Fruit fly (Drosophila melanogaster): ENCODE measurements around the gene Uch-L5R.

Uch-L5R gene

DNA sequence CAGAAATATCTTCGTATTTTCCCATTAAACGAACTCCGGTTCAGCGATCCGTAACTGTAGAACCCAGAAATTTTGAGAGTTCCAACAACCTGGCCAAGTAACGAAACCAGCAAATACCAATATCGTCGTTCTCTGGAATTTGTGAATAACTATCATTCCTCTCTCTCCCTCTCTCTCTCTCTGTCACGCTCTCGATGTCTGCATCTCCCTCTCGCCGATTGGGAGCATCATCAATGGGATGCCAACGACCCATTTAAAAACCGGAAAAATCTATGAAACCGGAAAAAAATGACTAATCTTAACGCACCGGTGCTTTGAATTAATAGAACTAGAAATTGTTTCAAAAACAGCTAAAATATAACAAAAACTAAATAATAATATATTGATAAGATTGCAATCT is 48.8 kb downstream of the Uch-L5R start:
- TF ChIP-seq Blimp-1 (GFP tag; optimal IDR thresholded peaks at IDR 0.05) (no peak), svp (GFP tag) (peak; percentile 6), Eip78C (GFP tag) (peak; percentile 71)

DNA sequence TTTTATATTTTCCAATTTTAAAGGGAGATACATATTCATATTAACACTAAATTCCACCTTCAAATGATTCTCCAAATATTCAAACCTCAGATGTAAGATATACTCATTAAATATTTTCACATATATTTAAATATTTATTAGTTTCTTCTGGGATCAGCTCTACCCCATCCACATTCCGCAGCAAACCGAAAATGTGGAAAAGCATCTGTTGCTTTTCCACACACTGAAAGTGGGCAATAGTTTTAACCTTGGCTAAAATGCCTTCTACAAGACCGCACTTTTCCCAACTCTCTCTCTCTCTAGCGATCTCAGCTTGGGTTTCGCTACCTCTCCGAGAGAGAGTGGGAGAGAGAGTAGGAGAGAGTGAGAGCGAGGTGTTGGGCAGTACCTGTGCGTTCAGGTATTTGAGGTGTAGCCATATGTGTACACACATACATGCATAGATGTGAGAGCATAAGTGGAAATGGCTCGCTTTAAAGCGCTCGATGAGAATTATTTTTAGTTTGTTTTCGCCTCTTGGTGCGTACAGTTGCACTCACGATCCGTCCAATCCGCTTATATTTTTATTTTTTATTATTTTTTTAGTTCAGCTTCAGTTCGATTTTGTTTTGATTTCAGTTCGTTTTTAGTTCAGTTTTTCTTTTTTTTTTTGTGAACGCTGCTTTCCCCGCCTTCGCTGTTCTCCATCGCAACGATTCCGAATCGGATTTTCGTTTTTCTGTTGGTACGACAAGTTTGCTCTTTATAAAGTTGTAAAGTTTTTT is 49.6 kb downstream of the Uch-L5R start, which contains the start of gene CG1806:
TSS of gene CG1806 (plus strand) at position 499 of the 764 bp plus-strand sequence.
- TF ChIP-seq acj6 (GFP tag; optimal IDR thresholded peaks at IDR 0.05) (no peak), CG8632 (GFP tag; optimal IDR thresholded peaks at IDR 0.05) (peak; percentile 25), svp (GFP tag) (peak; percentile 43), salr (GFP tag; optimal IDR thresholded peaks at IDR 0.05) (peak in 1 of 2 experiments; percentile 37), pdm3 (GFP tag; optimal IDR thresholded peaks at IDR 0.05) (peak; percentile 6), cyc (GFP tag; optimal IDR thresholded peaks at IDR 0.05) (no peak), ss (GFP tag; optimal IDR thresholded peaks at IDR 0.05) (peak; percentile 49 to 82), CG6276 (GFP tag; optimal IDR thresholded peaks at IDR 0.05) (peak; percentile 68), CG3032 (tag; optimal IDR thresholded peaks at IDR 0.05) (peak; percentile 25), spab (GFP tag; optimal IDR thresholded peaks at IDR 0.05) (peak; percentile 33), CG9139 (GFP tag; optimal IDR thresholded peaks at IDR 0.05) (peak; percentile 47), Eip93F (GFP tag; optimal IDR thresholded peaks at IDR 0.05) (no peak), vri (GFP tag; optimal IDR thresholded peaks at IDR 0.05) (peak; percentile 51), Ets96B (tag; optimal IDR thresholded peaks at IDR 0.05) (peak; percentile 40), Lpt (GFP tag; optimal IDR thresholded peaks at IDR 0.05) (peak; percentile 41), Sox102F (GFP tag; optimal IDR thresholded peaks at IDR 0.05) (peak; percentile 48), CG11902 (GFP tag; optimal IDR thresholded peaks at IDR 0.05) (no peak), CG11294 (GFP tag; IDR thresholded peaks at IDR 0.05) (no peak), CG8119 (GFP tag; IDR thresholded peaks at IDR 0.05) (peak; percentile 57; the same call in 2 of the 3 replicates), dsx (GFP tag; optimal IDR thresholded peaks at IDR 0.05; ENCODE audit: poor library complexity, severe bottlenecking) (peak; percentile 30), CG6854 (GFP tag; optimal IDR thresholded peaks at IDR 0.05) (peak; percentile 26), CG32006 (GFP tag; optimal IDR thresholded peaks at IDR 0.05) (peak; percentile 11), achi (GFP tag; optimal IDR thresholded peaks at IDR 0.05) (peak; percentile 15), fd59A (GFP tag; optimal IDR thresholded peaks at IDR 0.05) (no peak), CG10669 (GFP tag; optimal IDR thresholded peaks at IDR 0.05) (peak; percentile 32), fd85E (GFP tag; optimal IDR thresholded peaks at IDR 0.05) (peak; percentile 63), fkh (GFP tag; optimal IDR thresholded peaks at IDR 0.05) (peak; percentile 11), CG6808 (GFP tag; optimal IDR thresholded peaks at IDR 0.05) (peak; percentile 69), Eip78C (GFP tag) (peak; percentile 82), CG4318 (GFP tag; optimal IDR thresholded peaks at IDR 0.05) (no peak), CG6163 (GFP tag; IDR thresholded peaks at IDR 0.05) (peak; percentile 75; the same call in 2 of the 3 replicates), topi (GFP tag; optimal IDR thresholded peaks at IDR 0.05) (peak; percentile 10), CG15336 (GFP tag; IDR thresholded peaks at IDR 0.05) (peak; percentile 68; the same call in 1 of the 2 replicates), Met (GFP tag; optimal IDR thresholded peaks at IDR 0.05) (no peak), eg (GFP tag; IDR thresholded peaks at IDR 0.05) (peak; percentile 72), Eip75B (GFP tag; optimal IDR thresholded peaks at IDR 0.05) (peak; percentile 36), CG16779 (tag; optimal IDR thresholded peaks at IDR 0.05) (peak; percentile 59), net (GFP tag; optimal IDR thresholded peaks at IDR 0.05) (peak; percentile 29), CG3919 (GFP tag; optimal IDR thresholded peaks at IDR 0.05) (no peak), esn (GFP tag; optimal IDR thresholded peaks at IDR 0.05) (peak; percentile 26), Gug (GFP tag; IDR thresholded peaks at IDR 0.05) (no peak), CG8319 (GFP tag; optimal IDR thresholded peaks at IDR 0.05) (no peak), Ets21C (GFP tag; optimal IDR thresholded peaks at IDR 0.05) (no peak)

Data from whole organism, prepupa.